Worm (Caenorhabditis elegans) whole organism, mixed stage, embryonic: ENCODE measurements around the gene T24H10.1.

Experiments
- sem-2 ChIP-seq: fragments of 200-800 bp; sonication (Bioruptor generic); optimal IDR thresholded peaks from 2 replicates; lab custom pipeline; 2018; ENCODE audit warnings: mild to moderate bottlenecking, missing genetic modification characterization, missing compliant biosample characterization
- unc-62 ChIP-seq: fragments of 150-350 bp; optimal IDR thresholded peaks from 2 replicates; lab custom pipeline; 2014; ENCODE audit warnings: missing biosample characterization, missing genetic modification reagents, missing genetic modification characterization

ce11 chrII:9126965-9127364, 27.8 kb downstream of the T24H10.1 start:
- TF ChIP-seq unc-62 (GFP tag; lab: Kevin White, UChicago) = no peak
- no peak for TF ChIP-seq sem-2 (GFP tag; lab: Kevin White, UChicago)
